Worm (Caenorhabditis elegans) whole organism, late embryonic: ENCODE measurements around the gene nuo-4.

ENCODE experiments used
- F13H6.1 ChIP-seq: sonication (generic microtip); optimal IDR thresholded peaks from 2 replicates; lab custom pipeline; 2016; ENCODE audit warnings: missing genetic modification characterization, missing compliant biosample characterization
- Y22D7AL.16 ChIP-seq: sonication (generic microtip); optimal IDR thresholded peaks from 2 replicates; lab custom pipeline; 2016; ENCODE audit warnings: missing genetic modification characterization, missing compliant biosample characterization
- ahr-1 ChIP-seq: sonication (generic microtip); optimal IDR thresholded peaks from 2 replicates; lab custom pipeline; 2016; ENCODE audit warnings: missing genetic modification characterization, missing compliant biosample characterization
- ama-1 ChIP-seq: fragments of 150-350 bp; optimal IDR thresholded peaks from 2 replicates; lab custom pipeline; 2014
- ceh-9 ChIP-seq: sonication (generic microtip); optimal IDR thresholded peaks from 2 replicates; lab custom pipeline; 2016; ENCODE audit warnings: mild to moderate bottlenecking, missing genetic modification characterization, inconsistent platforms, missing compliant biosample characterization
- dmd-4 ChIP-seq: sonication (generic microtip); optimal IDR thresholded peaks from 2 replicates; lab custom pipeline; 2016; ENCODE audit warnings: borderline replicate concordance, missing genetic modification characterization, missing compliant biosample characterization
- dve-1 ChIP-seq: sonication (generic microtip); optimal IDR thresholded peaks from 2 replicates; lab custom pipeline; 2017; ENCODE audit warnings: antibody characterized with exemption, mild to moderate bottlenecking, missing genetic modification characterization, missing compliant biosample characterization
- ets-4 ChIP-seq: sonication (generic microtip); optimal IDR thresholded peaks from 2 replicates; lab custom pipeline; 2016; ENCODE audit warnings: missing genetic modification characterization, missing compliant biosample characterization
- lin-11 ChIP-seq: fragments of 200-800 bp; sonication (Bioruptor generic); optimal IDR thresholded peaks from 2 replicates; lab custom pipeline; 2018; ENCODE audit warnings: mild to moderate bottlenecking, missing genetic modification characterization, missing compliant biosample characterization
- npax-4 ChIP-seq: sonication (generic microtip); optimal IDR thresholded peaks from 2 replicates; lab custom pipeline; 2016; ENCODE audit warnings: missing genetic modification characterization, missing compliant biosample characterization
- pqm-1 ChIP-seq: sonication (generic microtip); optimal IDR thresholded peaks from 2 replicates; lab custom pipeline; 2016; ENCODE audit warnings: missing genetic modification characterization, missing compliant biosample characterization
- rnt-1 ChIP-seq: sonication (generic microtip); optimal IDR thresholded peaks from 2 replicates; lab custom pipeline; 2016; ENCODE audit warnings: missing genetic modification characterization, missing compliant biosample characterization
- sox-4 ChIP-seq: sonication (generic microtip); optimal IDR thresholded peaks from 2 replicates; lab custom pipeline; 2017; ENCODE audit warnings: mild to moderate bottlenecking, missing genetic modification characterization, inconsistent platforms, missing compliant biosample characterization

ce11 chrIII:7192942-7193665 is 34.5 kb upstream of the nuo-4 start, which contains the start of gene mec-14:
- no peak for TF ChIP-seq Y22D7AL.16 (tag; lab: Kevin White, UChicago)
- TF ChIP-seq ahr-1: no peak
- TF ChIP-seq npax-4: no peak
- no peak for TF ChIP-seq ets-4
- TF ChIP-seq pqm-1: no peak
- no peak for TF ChIP-seq rnt-1 (tag; lab: Kevin White, UChicago)
- TF ChIP-seq ceh-9 (tag; lab: Kevin White, UChicago): no peak
- no peak for TF ChIP-seq ama-1 (lab: Kevin White, UChicago)
- no peak for TF ChIP-seq sox-4 (tag; lab: Kevin White, UChicago)
- TF ChIP-seq lin-11 (tag; lab: Kevin White, UChicago): no peak
- no peak for TF ChIP-seq dmd-4
- TF ChIP-seq F13H6.1 (tag; lab: Kevin White, UChicago): no peak
- no peak for TF ChIP-seq dve-1 (tag; lab: Kevin White, UChicago)
